Fruit fly (Drosophila melanogaster) whole organism, embryonic: ENCODE data around the gene sti.

Source experiments
- Bteb2 ChIP-seq: fragments of 200-800 bp; sonication (Bioruptor generic); optimal IDR thresholded peaks from 2 replicates; lab custom pipeline; 2016; ENCODE audit warnings: missing biosample characterization, missing genetic modification characterization
- CG12299 ChIP-seq: fragments of 200-800 bp; sonication (Bioruptor generic); optimal IDR thresholded peaks from 2 replicates; lab custom pipeline; 2018; ENCODE audit warnings: missing biosample characterization, mild to moderate bottlenecking, missing genetic modification characterization
- CG12659 ChIP-seq: fragments of 200-800 bp; sonication (Bioruptor generic); optimal IDR thresholded peaks from 3 replicates; lab custom pipeline; 2017; ENCODE audit warnings: mild to moderate bottlenecking, missing biosample characterization, missing genetic modification reagents, missing genetic modification characterization
- CG13424 ChIP-seq: fragments of 200-800 bp; sonication (Bioruptor generic); optimal IDR thresholded peaks from 2 replicates; lab custom pipeline; 2019; ENCODE audit warnings: missing biosample characterization, mild to moderate bottlenecking, missing genetic modification characterization, moderate library complexity
- CG14860 ChIP-seq: fragments of 200-800 bp; sonication (Bioruptor generic); IDR thresholded peaks from 3 replicates; pipeline ENCODE4 v1.3.6; 2022; ENCODE audit warnings: missing biosample characterization, missing genetic modification characterization; ENCODE audit not compliant: partially characterized antibody
- CG16779 ChIP-seq: fragments of 200-800 bp; sonication (Bioruptor generic); IDR thresholded peaks from 2 replicates; pipeline ENCODE4 v1.3.6; 2022; ENCODE audit warnings: missing biosample characterization, missing genetic modification characterization
- CG16815 ChIP-seq: fragments of 200-800 bp; sonication (Bioruptor generic); optimal IDR thresholded peaks from 3 replicates; lab custom pipeline; 2017; ENCODE audit warnings: missing biosample characterization, mild to moderate bottlenecking, missing genetic modification characterization
- CG17186 ChIP-seq: fragments of 200-800 bp; sonication (Bioruptor generic); optimal IDR thresholded peaks from 3 replicates; lab custom pipeline; 2017; ENCODE audit warnings: missing biosample characterization, missing genetic modification reagents, missing genetic modification characterization
- CG17829 ChIP-seq: fragments of 200-800 bp; optimal IDR thresholded peaks from 2 replicates; lab custom pipeline; 2019; ENCODE audit warnings: missing biosample characterization, mild to moderate bottlenecking, missing genetic modification characterization, moderate library complexity
- CG1832 ChIP-seq: fragments of 200-800 bp; sonication (Bioruptor generic); optimal IDR thresholded peaks from 2 replicates; lab custom pipeline; 2017; ENCODE audit warnings: missing biosample characterization, mild to moderate bottlenecking, missing genetic modification characterization, inconsistent platforms
- CG2875 ChIP-seq: fragments of 200-800 bp; sonication (Bioruptor generic); optimal IDR thresholded peaks from 2 replicates; lab custom pipeline; 2017; ENCODE audit warnings: missing biosample characterization, mild to moderate bottlenecking, missing genetic modification characterization, missing genetic modification reagents
- CG31224 ChIP-seq: fragments of 200-800 bp; sonication (Bioruptor generic); IDR thresholded peaks from 2 replicates; pipeline ENCODE4 v1.3.6; 2022; ENCODE audit warnings: missing biosample characterization, missing genetic modification characterization
- CG31441 ChIP-seq: fragments of 200-800 bp; sonication (Bioruptor generic); IDR thresholded peaks from 2 replicates; pipeline ENCODE4 v1.3.6; 2022; ENCODE audit warnings: missing biosample characterization, missing genetic modification characterization
- CG3838 ChIP-seq: fragments of 200-800 bp; sonication (Bioruptor generic); optimal IDR thresholded peaks from 3 replicates; lab custom pipeline; 2016; ENCODE audit warnings: missing biosample characterization, missing genetic modification characterization
- CG3995 ChIP-seq: fragments of 200-800 bp; sonication (Bioruptor generic); optimal IDR thresholded peaks from 3 replicates; lab custom pipeline; 2016; ENCODE audit warnings: missing biosample characterization, missing genetic modification characterization
- CG4328 ChIP-seq: fragments of 200-800 bp; sonication (Bioruptor generic); optimal IDR thresholded peaks from 3 replicates; lab custom pipeline; 2017; ENCODE audit warnings: missing biosample characterization, missing genetic modification reagents, missing genetic modification characterization
- CG7839 ChIP-seq: fragments of 200-800 bp; sonication (Bioruptor generic); optimal IDR thresholded peaks from 3 replicates; lab custom pipeline; 2018; ENCODE audit warnings: missing biosample characterization, mild to moderate bottlenecking, missing genetic modification characterization, moderate library complexity
- CG8089 ChIP-seq: fragments of 200-800 bp; sonication (Bioruptor generic); optimal IDR thresholded peaks from 3 replicates; lab custom pipeline; 2016; ENCODE audit warnings: missing biosample characterization, missing genetic modification characterization
- CG8924 ChIP-seq: fragments of 200-800 bp; optimal IDR thresholded peaks from 3 replicates; lab custom pipeline; 2019; ENCODE audit warnings: missing biosample characterization, mild to moderate bottlenecking, missing genetic modification characterization, moderate library complexity
- CrebB ChIP-seq: fragments of 200-800 bp; sonication (Bioruptor generic); optimal IDR thresholded peaks from 3 replicates; lab custom pipeline; 2018; ENCODE audit warnings: missing biosample characterization, mild to moderate bottlenecking, missing genetic modification characterization
- Dll ChIP-seq: fragments of 200-800 bp; sonication (Bioruptor generic); IDR thresholded peaks from 4 replicates; pipeline ENCODE4 v1.3.6; 2022; ENCODE audit warnings: missing biosample characterization, missing genetic modification characterization; ENCODE audit not compliant: partially characterized antibody
- Drgx ChIP-seq: fragments of 200-800 bp; sonication (Bioruptor generic); IDR thresholded peaks from 2 replicates; pipeline ENCODE4 v1.3.6; 2022; ENCODE audit warnings: missing biosample characterization, missing genetic modification characterization
- E2f1 ChIP-seq: fragments of 200-800 bp; sonication (Bioruptor generic); IDR thresholded peaks from 2 replicates; pipeline ENCODE4 v1.3.6; 2022; ENCODE audit warnings: missing biosample characterization, missing genetic modification characterization
- Gsc ChIP-seq: fragments of 200-800 bp; sonication (Bioruptor generic); IDR thresholded peaks from 2 replicates; pipeline ENCODE4 v1.3.6; 2022; ENCODE audit warnings: missing biosample characterization, missing genetic modification characterization
- HLH3B ChIP-seq: fragments of 200-800 bp; sonication (Bioruptor generic); IDR thresholded peaks from 2 replicates; pipeline ENCODE4 v1.3.6; 2022; ENCODE audit warnings: missing biosample characterization, missing genetic modification characterization
- Hand ChIP-seq: fragments of 200-800 bp; sonication (Bioruptor generic); optimal IDR thresholded peaks from 2 replicates; lab custom pipeline; 2017; ENCODE audit warnings: mild to moderate bottlenecking, missing biosample characterization, missing genetic modification reagents, missing genetic modification characterization
- MTF-1 ChIP-seq: fragments of 200-800 bp; sonication (Bioruptor generic); optimal IDR thresholded peaks from 2 replicates; lab custom pipeline; 2018; ENCODE audit warnings: missing biosample characterization, mild to moderate bottlenecking, missing genetic modification characterization, borderline replicate concordance
- Mad ChIP-seq: fragments of 200-800 bp; sonication (Bioruptor generic); optimal IDR thresholded peaks from 2 replicates; lab custom pipeline; 2016; ENCODE audit warnings: missing biosample characterization, missing genetic modification characterization
- Nf-YB ChIP-seq: fragments of 200-800 bp; sonication (Bioruptor generic); optimal IDR thresholded peaks from 3 replicates; lab custom pipeline; 2019; ENCODE audit warnings: missing biosample characterization, mild to moderate bottlenecking, missing genetic modification characterization, moderate library complexity
- Six4 ChIP-seq: fragments of 200-800 bp; sonication (Bioruptor generic); optimal IDR thresholded peaks from 2 replicates; lab custom pipeline; 2016; ENCODE audit warnings: missing biosample characterization, missing genetic modification characterization
- bcd ChIP-seq: fragments of 200-800 bp; sonication (Bioruptor generic); optimal IDR thresholded peaks from 2 replicates; lab custom pipeline; 2017; ENCODE audit warnings: missing biosample characterization, mild to moderate bottlenecking, missing genetic modification characterization
- br ChIP-seq: fragments of >200 bp; optimal IDR thresholded peaks from 2 replicates; lab custom pipeline; 2017
- caup ChIP-seq: fragments of 200-800 bp; sonication (Bioruptor generic); optimal IDR thresholded peaks from 3 replicates; lab custom pipeline; 2017; ENCODE audit warnings: missing biosample characterization, mild to moderate bottlenecking, missing genetic modification characterization, moderate library complexity; ENCODE audit not compliant: severe bottlenecking
- cwo ChIP-seq: fragments of 200-800 bp; sonication (Bioruptor generic); optimal IDR thresholded peaks from 3 replicates; lab custom pipeline; 2017; ENCODE audit warnings: missing biosample characterization, missing genetic modification characterization, mild to moderate bottlenecking, moderate library complexity, missing genetic modification reagents
- dmrt99B ChIP-seq: fragments of 200-800 bp; sonication (Bioruptor generic); optimal IDR thresholded peaks from 2 replicates; lab custom pipeline; 2018; ENCODE audit warnings: missing biosample characterization, mild to moderate bottlenecking, missing genetic modification characterization, moderate library complexity
- fd3F ChIP-seq: fragments of 200-800 bp; sonication (Bioruptor generic); optimal IDR thresholded peaks from 2 replicates; lab custom pipeline; 2018; ENCODE audit warnings: missing biosample characterization, mild to moderate bottlenecking, missing genetic modification characterization, moderate library complexity
- gcm2 ChIP-seq: fragments of 200-800 bp; sonication (Bioruptor generic); optimal IDR thresholded peaks from 2 replicates; lab custom pipeline; 2016; ENCODE audit warnings: missing biosample characterization, missing genetic modification characterization
- gfzf ChIP-seq: fragments of 200-800 bp; sonication (Bioruptor generic); optimal IDR thresholded peaks from 2 replicates; lab custom pipeline; 2016; ENCODE audit warnings: missing biosample characterization, mild to moderate bottlenecking, missing genetic modification characterization, moderate library complexity
- inv ChIP-seq: fragments of 200-800 bp; sonication (Bioruptor generic); IDR thresholded peaks from 2 replicates; pipeline ENCODE4 v1.3.6; 2022; ENCODE audit warnings: missing biosample characterization, missing genetic modification characterization; ENCODE audit not compliant: partially characterized antibody
- jing ChIP-seq: fragments of 200-800 bp; sonication (Bioruptor generic); optimal IDR thresholded peaks from 2 replicates; lab custom pipeline; 2018; ENCODE audit warnings: missing biosample characterization, mild to moderate bottlenecking, missing genetic modification characterization
- jumu ChIP-seq: fragments of 200-800 bp; sonication (Bioruptor generic); optimal IDR thresholded peaks from 3 replicates; lab custom pipeline; 2016; ENCODE audit warnings: missing biosample characterization, missing genetic modification characterization
- lbe ChIP-seq: fragments of 200-800 bp; sonication (Bioruptor generic); optimal IDR thresholded peaks from 2 replicates; lab custom pipeline; 2016; ENCODE audit warnings: missing biosample characterization, mild to moderate bottlenecking, missing genetic modification characterization
- mld ChIP-seq: fragments of 200-800 bp; sonication (Bioruptor generic); IDR thresholded peaks from 3 replicates; pipeline ENCODE4 v1.3.6; 2022; ENCODE audit warnings: missing biosample characterization, missing genetic modification characterization; ENCODE audit not compliant: partially characterized antibody
- org-1 ChIP-seq: fragments of 200-800 bp; sonication (Bioruptor generic); optimal IDR thresholded peaks from 2 replicates; lab custom pipeline; 2017; ENCODE audit warnings: missing biosample characterization, missing genetic modification characterization
- pzg ChIP-seq: fragments of 200-800 bp; sonication (Bioruptor generic); optimal IDR thresholded peaks from 3 replicates; lab custom pipeline; 2018; ENCODE audit warnings: missing biosample characterization, mild to moderate bottlenecking, missing genetic modification characterization, moderate library complexity
- seq ChIP-seq: fragments of 200-800 bp; sonication (Bioruptor generic); IDR thresholded peaks from 2 replicates; pipeline ENCODE4 v1.3.6; 2022; ENCODE audit warnings: missing biosample characterization, missing genetic modification characterization
- tgo ChIP-seq: fragments of 200-800 bp; sonication (Bioruptor generic); IDR thresholded peaks from 3 replicates; pipeline ENCODE4 v1.3.6; 2022; ENCODE audit warnings: missing biosample characterization, missing genetic modification characterization
- trh ChIP-seq: fragments of 200-800 bp; sonication (Bioruptor generic); optimal IDR thresholded peaks from 2 replicates; lab custom pipeline; 2016; ENCODE audit warnings: missing biosample characterization, missing genetic modification characterization
- unc-4 ChIP-seq: fragments of 200-800 bp; sonication (Bioruptor generic); IDR thresholded peaks from 2 replicates; pipeline ENCODE4 v1.3.6; 2022; ENCODE audit warnings: missing biosample characterization, missing genetic modification characterization; ENCODE audit not compliant: partially characterized antibody
- wdn ChIP-seq: fragments of 200-800 bp; sonication (Bioruptor generic); IDR thresholded peaks from 2 replicates; pipeline ENCODE4 v1.3.6; 2022; ENCODE audit warnings: missing biosample characterization, missing genetic modification characterization

The sti gene

dm6 chr3L:12468016-12468415 is 46.6 kb downstream of the sti start, which contains the start of gene eyg (continued):
- TF ChIP-seq CG16815 (GFP tag; lab: Kevin White, UChicago) = no peak
- no peak for TF ChIP-seq wdn (GFP tag; lab: Robert Waterston, UW)
- TF ChIP-seq CG17829 (tag; lab: Kevin White, UChicago) = peak; percentile 52
- peak; percentile 29; the same call in 1 of the 3 replicates for TF ChIP-seq tgo
- peak; percentile 17 for TF ChIP-seq Six4 (GFP tag; lab: Kevin White, UChicago)
- TF ChIP-seq jumu (GFP tag; lab: Kevin White, UChicago) = no peak
- peak; percentile 24 for TF ChIP-seq org-1 (GFP tag; lab: Kevin White, UChicago)
- TF ChIP-seq inv = peak; percentile 47; the same call in 1 of the 2 replicates
- no peak for TF ChIP-seq mld
- TF ChIP-seq jing = peak; percentile 18
- no peak for TF ChIP-seq CG4328 (GFP tag; lab: Kevin White, UChicago)
- TF ChIP-seq trh (GFP tag; lab: Kevin White, UChicago) = peak; percentile 27
- TF ChIP-seq unc-4 (GFP tag; lab: Robert Waterston, UW) = no peak
- TF ChIP-seq CG14860 (GFP tag; lab: Robert Waterston, UW) = no peak
- peak; percentile 11 for TF ChIP-seq CG8089
- no peak for TF ChIP-seq CG31224
- no peak for TF ChIP-seq pzg (GFP tag; lab: Kevin White, UChicago)
- TF ChIP-seq caup = no peak
- TF ChIP-seq lbe (GFP tag; lab: Kevin White, UChicago) = no peak
- no peak for TF ChIP-seq CG2875
- TF ChIP-seq CrebB (tag; lab: Kevin White, UChicago) = peak; percentile 66
- TF ChIP-seq CG1832 (GFP tag; lab: Kevin White, UChicago) = peak; percentile 99
- TF ChIP-seq E2f1 (GFP tag; lab: Robert Waterston, UW) = no peak
- TF ChIP-seq cwo (GFP tag; lab: Kevin White, UChicago) = no peak
- TF ChIP-seq Bteb2 = peak; percentile 45
- no peak for TF ChIP-seq CG3838 (GFP tag; lab: Kevin White, UChicago)
- no peak for TF ChIP-seq CG7839 (tag; lab: Kevin White, UChicago)
- TF ChIP-seq fd3F (GFP tag; lab: Kevin White, UChicago) = no peak
- no peak for TF ChIP-seq gfzf (GFP tag; lab: Kevin White, UChicago)
- no peak for TF ChIP-seq CG12659 (GFP tag; lab: Kevin White, UChicago)
- TF ChIP-seq CG16779 (GFP tag; lab: Robert Waterston, UW) = no peak
- no peak for TF ChIP-seq dmrt99B (tag; lab: Kevin White, UChicago)
- no peak for TF ChIP-seq HLH3B (GFP tag; lab: Robert Waterston, UW)
- peak; percentile 26 for TF ChIP-seq CG17186 (GFP tag; lab: Kevin White, UChicago)
- TF ChIP-seq Mad (GFP tag; lab: Kevin White, UChicago) = peak; percentile 46
- TF ChIP-seq bcd (GFP tag; lab: Kevin White, UChicago) = peak; percentile 56
- no peak for TF ChIP-seq gcm2
- no peak for TF ChIP-seq Hand (GFP tag; lab: Kevin White, UChicago)
- peak; percentile 55; the same call in 1 of the 2 replicates for TF ChIP-seq seq (GFP tag; lab: Robert Waterston, UW)
- no peak for TF ChIP-seq CG3995
- no peak for TF ChIP-seq CG31441 (GFP tag; lab: Robert Waterston, UW)
- TF ChIP-seq CG13424 (tag; lab: Kevin White, UChicago) = peak; percentile 31
- no peak for TF ChIP-seq Gsc (GFP tag; lab: Robert Waterston, UW)
- TF ChIP-seq Drgx = no peak; the same call in 1 of the 2 replicates
- TF ChIP-seq CG8924 (tag; lab: Kevin White, UChicago) = peak; percentile 44
- TF ChIP-seq Dll (GFP tag; lab: Robert Waterston, UW) = 0 out of 4 replicates have a peak, but pooled peaks have one; percentile 28
- TF ChIP-seq CG12299 (tag; lab: Kevin White, UChicago) = no peak
- TF ChIP-seq br (lab: Kevin White, UChicago) = no peak
- peak; percentile 100 for TF ChIP-seq Nf-YB (GFP tag; lab: Kevin White, UChicago)
- TF ChIP-seq MTF-1 (GFP tag; lab: Kevin White, UChicago) = no peak
